Worm (Caenorhabditis elegans): ENCODE measurements around the gene Y73F4A.2.

DNA sequence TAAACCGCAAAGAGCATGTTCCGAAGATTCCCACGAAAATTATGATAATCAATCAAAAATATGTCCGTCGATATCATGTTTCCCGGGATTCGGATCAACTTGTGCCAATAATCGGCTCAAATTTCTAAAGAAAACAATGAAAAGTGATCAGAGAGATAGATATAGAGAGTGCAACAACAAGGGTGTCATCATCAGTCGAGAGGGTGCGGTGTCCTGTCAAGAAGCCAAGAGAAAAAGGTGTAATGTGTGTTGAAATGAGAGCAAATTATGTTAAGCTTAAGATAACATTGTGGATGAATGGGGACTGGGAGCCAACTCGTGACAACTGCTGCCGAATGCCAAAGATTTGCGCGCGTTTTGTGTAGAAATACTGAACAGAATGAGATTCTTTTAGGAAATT is 35.2 kb downstream of the Y73F4A.2 start:
- TF ChIP-seq snpc-4 (tag; optimal IDR thresholded peaks at IDR 0.05) (no peak), efl-1 (optimal IDR thresholded peaks at IDR 0.05) (no peak), efl-1 (GFP tag; optimal IDR thresholded peaks at IDR 0.05 in 1 of 2) (no peak), aha-1 (tag; optimal IDR thresholded peaks at IDR 0.05) (no peak), aly-2 (tag; optimal IDR thresholded peaks at IDR 0.05) (no peak), ztf-11 (tag; optimal IDR thresholded peaks at IDR 0.05) (no peak), egl-27 (tag; optimal IDR thresholded peaks at IDR 0.05) (no peak), fos-1 (tag; optimal IDR thresholded peaks at IDR 0.05) (no peak), ceh-82 (tag; optimal IDR thresholded peaks at IDR 0.05) (no peak), irx-1 (tag; optimal IDR thresholded peaks at IDR 0.05) (no peak), unc-86 (tag; optimal IDR thresholded peaks at IDR 0.05) (no peak), efl-3 (GFP tag; optimal IDR thresholded peaks at IDR 0.05) (no peak), mdl-1 (tag; optimal IDR thresholded peaks at IDR 0.05) (no peak), lin-13 (GFP tag; optimal IDR thresholded peaks at IDR 0.05) (no peak), lin-39 (tag; optimal IDR thresholded peaks at IDR 0.05) (no peak)
